Worm (Caenorhabditis elegans): ENCODE data around the gene gldi-3.

Gene gldi-3

DNA sequence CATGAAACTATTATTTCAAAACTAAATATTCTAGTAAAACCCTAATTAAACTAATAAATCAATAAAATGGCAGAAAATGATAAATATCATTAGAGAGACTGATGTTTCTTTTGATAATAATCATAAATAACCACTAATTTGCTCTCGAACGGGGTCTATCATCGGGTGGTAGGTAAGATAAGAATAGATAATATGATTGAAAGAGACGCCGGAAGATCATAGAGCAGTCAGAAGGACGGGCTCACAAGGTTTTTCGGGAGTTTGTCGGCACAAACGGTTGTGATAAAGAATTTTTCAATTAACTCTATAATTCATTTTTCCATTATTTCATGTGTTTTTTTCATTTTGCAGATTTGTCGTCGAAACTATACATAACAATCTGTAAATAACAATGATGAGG is 21.2 kb upstream of the gldi-3 start:
- TF ChIP-seq cog-1 (tag; optimal IDR thresholded peaks at IDR 0.05) (no peak), ztf-29 (GFP tag; IDR thresholded peaks at IDR 0.05) (no peak), klf-2 (GFP tag; conservative IDR thresholded peaks at IDR 0.05) (no peak), ref-1 (GFP tag; conservative IDR thresholded peaks at IDR 0.05) (no peak), tab-1 (GFP tag; IDR thresholded peaks at IDR 0.05) (no peak), ztf-23 (GFP tag; IDR thresholded peaks at IDR 0.05) (no peak), med-1 (GFP tag; optimal IDR thresholded peaks at IDR 0.05; ENCODE audit: insufficient read depth) (no peak)

- TF ChIP-seq klf-2 (GFP tag; conservative IDR thresholded peaks at IDR 0.05) = no peak
- no peak for TF ChIP-seq ztf-23 (GFP tag; IDR thresholded peaks at IDR 0.05)
- no peak for TF ChIP-seq med-1 (GFP tag; optimal IDR thresholded peaks at IDR 0.05; ENCODE audit: insufficient read depth)
- TF ChIP-seq flt-1 (GFP tag; IDR thresholded peaks at IDR 0.05) = no peak
- no peak for TF ChIP-seq cog-1 (tag; optimal IDR thresholded peaks at IDR 0.05)
- no peak for TF ChIP-seq ref-1 (GFP tag; conservative IDR thresholded peaks at IDR 0.05)
- TF ChIP-seq ztf-29 (GFP tag; IDR thresholded peaks at IDR 0.05) = no peak
- no peak for TF ChIP-seq T22C8.4 (GFP tag; IDR thresholded peaks at IDR 0.05)
- TF ChIP-seq tab-1 (GFP tag; IDR thresholded peaks at IDR 0.05) = no peak
Measured at ce11 chrII:9299679-9300078, 19.8 kb upstream of the gldi-3 start.

- TF ChIP-seq klf-2 (GFP tag; conservative IDR thresholded peaks at IDR 0.05) = no peak
- no peak for TF ChIP-seq ztf-29 (GFP tag; IDR thresholded peaks at IDR 0.05)
- TF ChIP-seq ref-1 (GFP tag; conservative IDR thresholded peaks at IDR 0.05) = no peak
- no peak for TF ChIP-seq tab-1 (GFP tag; IDR thresholded peaks at IDR 0.05)
- no peak for TF ChIP-seq T22C8.4 (GFP tag; IDR thresholded peaks at IDR 0.05)
- TF ChIP-seq cog-1 (tag; optimal IDR thresholded peaks at IDR 0.05) = no peak
- no peak for TF ChIP-seq med-1 (GFP tag; optimal IDR thresholded peaks at IDR 0.05; ENCODE audit: insufficient read depth)
- TF ChIP-seq ztf-23 (GFP tag; IDR thresholded peaks at IDR 0.05) = no peak
Measured at ce11 chrII:9295678-9296077, 15.8 kb upstream of the gldi-3 start, which contains the start of gene C01G6.9. TSS of gene C01G6.9 (minus strand) at chrII:9295818.

DNA sequence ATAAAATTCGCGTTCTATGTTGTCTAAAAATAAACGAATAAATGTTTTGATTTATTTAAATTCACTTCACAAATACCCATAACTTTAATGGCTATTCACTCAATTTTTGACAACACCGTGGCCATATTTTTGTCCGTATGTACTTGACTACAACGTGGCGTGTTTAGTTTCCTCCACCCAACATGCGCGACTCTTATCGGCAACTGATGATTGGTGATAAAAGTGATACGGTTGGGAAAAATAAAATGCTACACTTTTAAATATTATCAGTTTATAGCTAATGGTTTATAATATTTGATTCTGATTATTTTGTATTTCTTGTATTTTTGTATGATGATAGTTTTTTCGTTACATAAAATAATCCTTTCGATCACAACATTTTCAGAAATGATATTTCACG is 11.7 kb upstream of the gldi-3 start, which contains the start of gene acs-7:
Gene acs-7 (plus strand): TSS at position 386 of the 400 bp plus-strand sequence.
- no peak for TF ChIP-seq tab-1 (GFP tag; IDR thresholded peaks at IDR 0.05)
- no peak for TF ChIP-seq T22C8.4 (GFP tag; IDR thresholded peaks at IDR 0.05)
- TF ChIP-seq med-1 (GFP tag; optimal IDR thresholded peaks at IDR 0.05; ENCODE audit: insufficient read depth) = no peak
- no peak for TF ChIP-seq cog-1 (tag; optimal IDR thresholded peaks at IDR 0.05)
- no peak for TF ChIP-seq ztf-23 (GFP tag; IDR thresholded peaks at IDR 0.05)
- no peak for TF ChIP-seq ztf-29 (GFP tag; IDR thresholded peaks at IDR 0.05)
- no peak for TF ChIP-seq ref-1 (GFP tag; conservative IDR thresholded peaks at IDR 0.05)
- no peak for TF ChIP-seq flt-1 (GFP tag; IDR thresholded peaks at IDR 0.05)
- TF ChIP-seq klf-2 (GFP tag; conservative IDR thresholded peaks at IDR 0.05) = no peak

ce11 chrII:9289127-9289526 is 9.2 kb upstream of the gldi-3 start:
- TF ChIP-seq ztf-23 (GFP tag; IDR thresholded peaks at IDR 0.05) = no peak
- TF ChIP-seq ref-1 (GFP tag; conservative IDR thresholded peaks at IDR 0.05) = no peak
- TF ChIP-seq med-1 (GFP tag; optimal IDR thresholded peaks at IDR 0.05; ENCODE audit: insufficient read depth) = no peak
- TF ChIP-seq tab-1 (GFP tag; IDR thresholded peaks at IDR 0.05) = no peak
- no peak for TF ChIP-seq cog-1 (tag; optimal IDR thresholded peaks at IDR 0.05)
- no peak for TF ChIP-seq ztf-29 (GFP tag; IDR thresholded peaks at IDR 0.05)
- TF ChIP-seq flt-1 (GFP tag; IDR thresholded peaks at IDR 0.05) = no peak
- TF ChIP-seq T22C8.4 (GFP tag; IDR thresholded peaks at IDR 0.05) = no peak
- no peak for TF ChIP-seq klf-2 (GFP tag; conservative IDR thresholded peaks at IDR 0.05)

DNA sequence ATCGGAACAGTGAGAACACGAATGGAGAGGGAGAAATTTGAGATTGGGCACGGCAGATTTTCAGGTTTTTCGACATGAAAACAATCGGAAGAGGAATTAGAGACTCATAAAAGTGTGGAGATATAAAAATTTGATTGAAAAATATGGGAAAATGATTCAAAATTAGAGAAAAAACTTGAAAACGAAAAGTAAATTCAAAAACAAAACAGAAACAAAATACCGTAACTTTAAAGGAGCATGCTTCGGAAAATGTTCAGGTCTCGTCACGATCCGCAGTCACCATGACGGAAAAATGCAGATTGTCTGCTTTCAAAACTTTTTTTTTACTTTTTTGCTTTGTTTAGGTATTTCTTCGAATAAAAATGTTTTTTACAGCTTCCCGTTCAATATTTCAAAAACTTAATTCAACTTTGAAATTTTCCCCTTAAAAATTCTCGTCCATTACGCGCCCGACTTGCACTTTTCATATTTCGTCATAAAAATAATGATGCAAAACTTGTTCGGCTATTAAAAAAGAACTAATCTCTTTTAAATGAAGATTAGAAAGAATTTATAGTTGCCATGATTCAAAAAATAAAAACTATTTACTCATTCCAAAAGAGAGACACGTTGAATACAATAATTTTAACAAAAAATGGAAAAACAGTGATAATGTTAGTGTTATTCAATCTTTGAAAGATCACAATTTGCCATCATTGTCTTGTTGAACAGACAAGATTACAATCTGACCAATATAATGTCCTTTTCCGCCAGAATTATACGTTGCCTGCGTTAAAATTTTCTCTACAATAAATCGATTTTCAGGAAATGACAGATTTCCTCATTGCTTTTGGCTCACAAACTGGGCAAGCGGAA is 5.5 kb upstream of the gldi-3 start, which contains the start of gene mtrr-1:
Gene mtrr-1 (plus strand): TSS at position 805 of the 855 bp plus-strand sequence.
- TF ChIP-seq flt-1 (GFP tag; IDR thresholded peaks at IDR 0.05) = peak; percentile 29; the same call in 1 of the 2 replicates
- TF ChIP-seq ztf-29 (GFP tag; IDR thresholded peaks at IDR 0.05) = no peak

ce11 chrII:9284358-9285170 is 4.7 kb upstream of the gldi-3 start:
- no peak for TF ChIP-seq T22C8.4 (GFP tag; IDR thresholded peaks at IDR 0.05)
- no peak for TF ChIP-seq tab-1 (GFP tag; IDR thresholded peaks at IDR 0.05)
- TF ChIP-seq med-1 (GFP tag; optimal IDR thresholded peaks at IDR 0.05; ENCODE audit: insufficient read depth) = no peak

ce11 chrII:9283668-9284357 is 3.9 kb upstream of the gldi-3 start:
- TF ChIP-seq ref-1 (GFP tag; conservative IDR thresholded peaks at IDR 0.05) (no peak), ztf-29 (GFP tag; IDR thresholded peaks at IDR 0.05) (no peak), med-1 (GFP tag; optimal IDR thresholded peaks at IDR 0.05; ENCODE audit: insufficient read depth) (no peak), T22C8.4 (GFP tag; IDR thresholded peaks at IDR 0.05) (no peak), klf-2 (GFP tag; conservative IDR thresholded peaks at IDR 0.05) (no peak), ztf-23 (GFP tag; IDR thresholded peaks at IDR 0.05) (no peak), cog-1 (tag; optimal IDR thresholded peaks at IDR 0.05) (no peak), tab-1 (GFP tag; IDR thresholded peaks at IDR 0.05) (no peak), flt-1 (GFP tag; IDR thresholded peaks at IDR 0.05) (no peak)

DNA sequence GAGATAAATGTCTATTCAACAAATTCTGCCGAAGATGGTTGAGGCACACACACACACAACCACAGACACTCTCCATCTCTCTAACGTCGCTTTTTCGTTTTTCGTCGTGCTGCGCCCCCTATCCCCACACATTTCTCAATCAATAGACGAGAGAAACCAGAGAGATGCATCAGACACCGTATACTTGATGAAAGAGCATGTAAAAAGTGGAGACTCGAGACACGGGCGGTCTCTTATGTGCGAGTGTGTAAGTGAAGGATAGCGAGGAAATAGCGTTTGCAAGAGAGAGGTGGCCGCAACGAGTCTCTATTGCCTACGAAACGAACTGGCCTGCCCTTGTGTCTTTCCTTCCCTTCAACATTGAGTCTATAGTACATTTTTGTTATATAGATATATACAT is 2.9 kb upstream of the gldi-3 start:
- TF ChIP-seq ztf-23 (GFP tag; IDR thresholded peaks at IDR 0.05) (peak; percentile 58; the same call in 1 of the 2 replicates), klf-2 (GFP tag; conservative IDR thresholded peaks at IDR 0.05) (no peak), ref-1 (GFP tag; conservative IDR thresholded peaks at IDR 0.05) (no peak), cog-1 (tag; optimal IDR thresholded peaks at IDR 0.05) (peak; percentile 79), T22C8.4 (GFP tag; IDR thresholded peaks at IDR 0.05) (peak; percentile 90), tab-1 (GFP tag; IDR thresholded peaks at IDR 0.05) (no peak), flt-1 (GFP tag; IDR thresholded peaks at IDR 0.05) (peak; percentile 66; the same call in 1 of the 2 replicates)
